Worm (Caenorhabditis elegans): Measurements from ENCODE around the gene M199.135.

ce11 chrIV:15074392-15074791, 40.0 kb upstream of the M199.135 start, which contains the start of gene srt-50:
- TF ChIP-seq hmg-20 (GFP tag; IDR thresholded peaks at IDR 0.05) (no peak), ztf-3 (GFP tag; optimal IDR thresholded peaks at IDR 0.05) (no peak), bed-2 (GFP tag; IDR thresholded peaks at IDR 0.05) (no peak)
